Worm (Caenorhabditis elegans) whole organism, late embryonic: ENCODE results near the gene dmd-6.

Experiments
- F13H6.1 ChIP-seq: sonication (generic microtip); optimal IDR thresholded peaks from 2 replicates; lab custom pipeline; 2016; ENCODE audit warnings: missing genetic modification characterization, missing compliant biosample characterization
- K02D7.2 ChIP-seq: sonication (generic microtip); optimal IDR thresholded peaks from 2 replicates; lab custom pipeline; 2017; ENCODE audit warnings: mild to moderate bottlenecking, missing genetic modification characterization, missing compliant biosample characterization
- T23F11.4 ChIP-seq: fragments of 200-800 bp; sonication (Bioruptor generic); optimal IDR thresholded peaks from 2 replicates; lab custom pipeline; 2018; ENCODE audit warnings: mild to moderate bottlenecking, missing genetic modification characterization, missing compliant biosample characterization
- ama-1 ChIP-seq: fragments of 150-350 bp; optimal IDR thresholded peaks from 2 replicates; lab custom pipeline; 2014
- ceh-24 ChIP-seq: sonication (generic microtip); optimal IDR thresholded peaks from 2 replicates; lab custom pipeline; 2016; ENCODE audit warnings: mild to moderate bottlenecking, missing genetic modification characterization, missing compliant biosample characterization
- elt-2 ChIP-seq: sonication (generic microtip); optimal IDR thresholded peaks from 2 replicates; lab custom pipeline; 2016; ENCODE audit warnings: missing genetic modification reagents, missing genetic modification characterization, missing compliant biosample characterization
- fkh-10 ChIP-seq: fragments of 150-350 bp; optimal IDR thresholded peaks from 2 replicates; lab custom pipeline; 2014; ENCODE audit warnings: missing biosample characterization, missing genetic modification reagents, missing genetic modification characterization
- npax-4 ChIP-seq: sonication (generic microtip); optimal IDR thresholded peaks from 2 replicates; lab custom pipeline; 2016; ENCODE audit warnings: missing genetic modification characterization, missing compliant biosample characterization
- pax-1 ChIP-seq: fragments of 150-350 bp; optimal IDR thresholded peaks from 2 replicates; lab custom pipeline; 2014; ENCODE audit warnings: missing biosample characterization, missing genetic modification characterization
- pha-4 ChIP-seq: fragments of 150-350 bp; optimal IDR thresholded peaks from 2 replicates; lab custom pipeline; 2018; ENCODE audit warnings: missing biosample characterization, missing genetic modification reagents, missing genetic modification characterization
- pros-1 ChIP-seq: fragments of 150-350 bp; optimal IDR thresholded peaks from 2 replicates; lab custom pipeline; 2014; ENCODE audit warnings: missing biosample characterization, missing genetic modification reagents, missing genetic modification characterization
- rnt-1 ChIP-seq: sonication (generic microtip); optimal IDR thresholded peaks from 2 replicates; lab custom pipeline; 2016; ENCODE audit warnings: missing genetic modification characterization, missing compliant biosample characterization

ce11 chrIV:14620543-14620942 lies 4.1 kb downstream of the dmd-6 start:
- TF ChIP-seq elt-2 (tag; lab: Kevin White, UChicago): no peak
- no peak for TF ChIP-seq pha-4
- no peak for TF ChIP-seq T23F11.4 (GFP tag; lab: Kevin White, UChicago)
- TF ChIP-seq ama-1 (lab: Kevin White, UChicago): no peak
- no peak for TF ChIP-seq ceh-24 (tag; lab: Kevin White, UChicago)
- TF ChIP-seq npax-4 (tag; lab: Kevin White, UChicago): no peak
- TF ChIP-seq rnt-1 (tag; lab: Kevin White, UChicago): no peak
- TF ChIP-seq fkh-10 (GFP tag; lab: Kevin White, UChicago): no peak
- no peak for TF ChIP-seq K02D7.2
- TF ChIP-seq F13H6.1 (tag; lab: Kevin White, UChicago): no peak
- TF ChIP-seq pax-1: no peak
- TF ChIP-seq pros-1: no peak
